Fruit fly (Drosophila melanogaster) whole organism, embryonic: ENCODE results near the gene Sik2.

Source experiments
- Bdp1 ChIP-seq: fragments of 200-800 bp; sonication (Bioruptor generic); optimal IDR thresholded peaks from 3 replicates; lab custom pipeline; 2016; ENCODE audit warnings: missing biosample characterization, missing genetic modification characterization
- C15 ChIP-seq: fragments of 200-800 bp; sonication (Bioruptor generic); IDR thresholded peaks from 3 replicates; pipeline ENCODE4 v1.3.6; 2022; ENCODE audit warnings: missing biosample characterization, missing genetic modification characterization
- CG10209 ChIP-seq: fragments of 200-800 bp; sonication (Bioruptor generic); optimal IDR thresholded peaks from 3 replicates; lab custom pipeline; 2017; ENCODE audit warnings: missing biosample characterization, mild to moderate bottlenecking, missing genetic modification characterization, missing genetic modification reagents
- CG11456 ChIP-seq: fragments of 200-800 bp; sonication (Bioruptor generic); IDR thresholded peaks from 3 replicates; pipeline ENCODE4 v1.3.6; 2022; ENCODE audit warnings: missing biosample characterization, missing genetic modification characterization
- CG12659 ChIP-seq: fragments of 200-800 bp; sonication (Bioruptor generic); optimal IDR thresholded peaks from 3 replicates; lab custom pipeline; 2017; ENCODE audit warnings: mild to moderate bottlenecking, missing biosample characterization, missing genetic modification reagents, missing genetic modification characterization
- CG14860 ChIP-seq: fragments of 200-800 bp; sonication (Bioruptor generic); IDR thresholded peaks from 3 replicates; pipeline ENCODE4 v1.3.6; 2022; ENCODE audit warnings: missing biosample characterization, missing genetic modification characterization; ENCODE audit not compliant: partially characterized antibody
- CG15073 ChIP-seq: fragments of 200-800 bp; sonication (Bioruptor generic); optimal IDR thresholded peaks from 2 replicates; lab custom pipeline; 2016; ENCODE audit warnings: missing biosample characterization, missing genetic modification characterization
- CG17385 ChIP-seq: fragments of 200-800 bp; sonication (Bioruptor generic); optimal IDR thresholded peaks from 3 replicates; lab custom pipeline; 2018; ENCODE audit warnings: missing biosample characterization, mild to moderate bottlenecking, missing genetic modification characterization
- CG17568 ChIP-seq: fragments of 200-800 bp; sonication (Bioruptor generic); optimal IDR thresholded peaks from 2 replicates; lab custom pipeline; 2018; ENCODE audit warnings: missing biosample characterization, mild to moderate bottlenecking, missing genetic modification characterization, moderate library complexity
- CG18764 ChIP-seq: fragments of 200-800 bp; sonication (Bioruptor generic); optimal IDR thresholded peaks from 3 replicates; lab custom pipeline; 2016; ENCODE audit warnings: missing biosample characterization, missing genetic modification characterization
- CG32767 ChIP-seq: fragments of 200-800 bp; sonication (Bioruptor generic); IDR thresholded peaks from 2 replicates; pipeline ENCODE4 v1.3.6; 2022; ENCODE audit warnings: missing biosample characterization, missing genetic modification characterization
- CG3281 ChIP-seq: fragments of 200-800 bp; sonication (Bioruptor generic); optimal IDR thresholded peaks from 3 replicates; lab custom pipeline; 2017; ENCODE audit warnings: missing biosample characterization, mild to moderate bottlenecking, missing genetic modification characterization
- CG33213 ChIP-seq: fragments of 200-800 bp; sonication (Bioruptor generic); optimal IDR thresholded peaks from 3 replicates; lab custom pipeline; 2016; ENCODE audit warnings: missing biosample characterization, missing genetic modification characterization
- CG34224 ChIP-seq: fragments of 200-800 bp; sonication (Bioruptor generic); IDR thresholded peaks from 3 replicates; pipeline ENCODE4 v1.3.6; 2022; ENCODE audit warnings: missing biosample characterization, missing genetic modification characterization; ENCODE audit not compliant: partially characterized antibody
- CG3726 ChIP-seq: fragments of 200-800 bp; sonication (Bioruptor generic); IDR thresholded peaks from 3 replicates; pipeline ENCODE4, ENCODE4 v1.3.6; 2022; ENCODE audit warnings: missing biosample characterization, missing genetic modification characterization
- CG3847 ChIP-seq: fragments of 200-800 bp; sonication (Bioruptor generic); IDR thresholded peaks from 2 replicates; pipeline ENCODE4 v1.3.6; 2022; ENCODE audit warnings: missing biosample characterization, missing genetic modification characterization
- CG43689 ChIP-seq: fragments of 200-800 bp; sonication (Bioruptor generic); IDR thresholded peaks from 2 replicates; pipeline ENCODE4 v1.3.6; 2022; ENCODE audit warnings: missing biosample characterization, missing genetic modification characterization
- CG6254 ChIP-seq: fragments of 200-800 bp; sonication (Bioruptor generic); optimal IDR thresholded peaks from 3 replicates; lab custom pipeline; 2017; ENCODE audit warnings: mild to moderate bottlenecking, missing biosample characterization, missing genetic modification reagents, missing genetic modification characterization
- CG6689 ChIP-seq: fragments of 200-800 bp; sonication (Bioruptor generic); IDR thresholded peaks from 2 replicates; pipeline ENCODE4 v1.3.6; 2022; ENCODE audit warnings: missing biosample characterization, missing genetic modification characterization
- CG8765 ChIP-seq: fragments of 200-800 bp; sonication (Bioruptor generic); IDR thresholded peaks from 2 replicates; pipeline ENCODE4 v1.3.6; 2022; ENCODE audit warnings: missing biosample characterization, missing genetic modification characterization
- CG9727 ChIP-seq: fragments of 200-800 bp; sonication (Bioruptor generic); optimal IDR thresholded peaks from 3 replicates; lab custom pipeline; 2017; ENCODE audit warnings: missing biosample characterization, mild to moderate bottlenecking, missing genetic modification characterization
- CG9932 ChIP-seq: fragments of 200-800 bp; sonication (Bioruptor generic); IDR thresholded peaks from 2 replicates; pipeline ENCODE4 v1.3.6; 2022; ENCODE audit warnings: missing biosample characterization, missing genetic modification characterization
- Doc2 ChIP-seq: fragments of 200-800 bp; sonication (Bioruptor generic); IDR thresholded peaks from 2 replicates; pipeline ENCODE4 v1.3.6; 2022; ENCODE audit warnings: missing biosample characterization, missing genetic modification characterization
- Drgx ChIP-seq: fragments of 200-800 bp; sonication (Bioruptor generic); IDR thresholded peaks from 2 replicates; pipeline ENCODE4 v1.3.6; 2022; ENCODE audit warnings: missing biosample characterization, missing genetic modification characterization
- Ets65A ChIP-seq: fragments of 200-800 bp; sonication (Bioruptor generic); peaks from one replicate; lab custom pipeline; 2016; ENCODE audit warnings: missing biosample characterization, missing genetic modification characterization
- Kr ChIP-seq: fragments of 200-800 bp; sonication (Bioruptor generic); optimal IDR thresholded peaks from 2 replicates; lab custom pipeline; 2017; ENCODE audit warnings: missing biosample characterization, mild to moderate bottlenecking, missing genetic modification characterization
- Lhr ChIP-seq: fragments of 200-800 bp; sonication (Bioruptor generic); optimal IDR thresholded peaks from 3 replicates; lab custom pipeline; 2017; ENCODE audit warnings: mild to moderate bottlenecking, missing biosample characterization, missing genetic modification reagents, missing genetic modification characterization
- Mad ChIP-seq: fragments of 200-800 bp; sonication (Bioruptor generic); optimal IDR thresholded peaks from 2 replicates; lab custom pipeline; 2016; ENCODE audit warnings: missing biosample characterization, missing genetic modification characterization
- ac ChIP-seq: fragments of 200-800 bp; sonication (Bioruptor generic); optimal IDR thresholded peaks from 3 replicates; lab custom pipeline; 2017; ENCODE audit warnings: missing biosample characterization, mild to moderate bottlenecking, missing genetic modification characterization
- amos ChIP-seq: fragments of 200-800 bp; sonication (Bioruptor generic); IDR thresholded peaks from 2 replicates; pipeline ENCODE4 v1.3.6; 2022; ENCODE audit warnings: missing biosample characterization, missing genetic modification characterization; ENCODE audit not compliant: partially characterized antibody
- cad ChIP-seq: fragments of >200 bp; optimal IDR thresholded peaks from 2 replicates; lab custom pipeline; 2017; ENCODE audit warnings: missing biosample characterization, missing genetic modification characterization
- chm ChIP-seq: fragments of 200-800 bp; sonication (Bioruptor generic); IDR thresholded peaks from 2 replicates; pipeline ENCODE4 v1.3.6; 2022; ENCODE audit warnings: missing biosample characterization, missing genetic modification characterization
- cwo ChIP-seq: fragments of 200-800 bp; sonication (Bioruptor generic); optimal IDR thresholded peaks from 3 replicates; lab custom pipeline; 2017; ENCODE audit warnings: missing biosample characterization, missing genetic modification characterization, mild to moderate bottlenecking, moderate library complexity, missing genetic modification reagents
- dmrt11E ChIP-seq: fragments of 200-800 bp; sonication (Bioruptor generic); optimal IDR thresholded peaks from 3 replicates; lab custom pipeline; 2018; ENCODE audit warnings: missing biosample characterization, mild to moderate bottlenecking, missing genetic modification characterization, moderate library complexity
- en ChIP-seq: fragments of 200-800 bp; sonication (Bioruptor generic); optimal IDR thresholded peaks from 2 replicates; lab custom pipeline; 2016; ENCODE audit warnings: missing biosample characterization, missing genetic modification characterization
- ham ChIP-seq: fragments of 200-800 bp; sonication (Bioruptor generic); IDR thresholded peaks from 2 replicates; pipeline ENCODE4 v1.3.6; 2022; ENCODE audit warnings: missing biosample characterization, missing genetic modification characterization
- hb ChIP-seq: fragments of 200-800 bp; sonication (Bioruptor generic); IDR thresholded peaks from 3 replicates; pipeline ENCODE4 v1.3.6; 2022; ENCODE audit warnings: missing biosample characterization, missing genetic modification characterization; ENCODE audit not compliant: partially characterized antibody
- insv ChIP-seq, 2 experiments: fragments of 200-800 bp; sonication (Bioruptor generic); optimal IDR thresholded peaks; 3 replicates each; lab custom pipeline; 2016 to 2018; ENCODE audit warnings: missing biosample characterization in 2 of 2, missing genetic modification characterization in 2 of 2
- pb ChIP-seq: fragments of 200-800 bp; sonication (Bioruptor generic); optimal IDR thresholded peaks from 3 replicates; lab custom pipeline; 2016; ENCODE audit warnings: missing biosample characterization, missing genetic modification characterization
- peb ChIP-seq: fragments of 200-800 bp; sonication (Bioruptor generic); IDR thresholded peaks from 2 replicates; pipeline ENCODE4 v1.3.6; 2022; ENCODE audit warnings: missing biosample characterization, missing genetic modification characterization
- pfk ChIP-seq: fragments of 200-800 bp; sonication (Bioruptor generic); optimal IDR thresholded peaks from 2 replicates; lab custom pipeline; 2018; ENCODE audit warnings: missing biosample characterization, mild to moderate bottlenecking, missing genetic modification characterization, moderate library complexity
- phol ChIP-seq: fragments of 200-800 bp; sonication (Bioruptor generic); optimal IDR thresholded peaks from 3 replicates; lab custom pipeline; 2018; ENCODE audit warnings: missing biosample characterization, mild to moderate bottlenecking, missing genetic modification characterization, moderate library complexity
- pros ChIP-seq: fragments of 200-800 bp; sonication (Bioruptor generic); optimal IDR thresholded peaks from 3 replicates; lab custom pipeline; 2019; ENCODE audit warnings: missing biosample characterization, mild to moderate bottlenecking, missing genetic modification characterization, moderate library complexity
- sd ChIP-seq: fragments of 200-800 bp; sonication (Bioruptor generic); optimal IDR thresholded peaks from 3 replicates; lab custom pipeline; 2018; ENCODE audit warnings: missing biosample characterization, mild to moderate bottlenecking, missing genetic modification characterization, moderate library complexity
- sens ChIP-seq: fragments of 200-800 bp; sonication (Bioruptor generic); peaks from one replicate; lab custom pipeline; 2016; ENCODE audit warnings: missing biosample characterization, missing genetic modification characterization
- sob ChIP-seq: fragments of 200-800 bp; sonication (Bioruptor generic); IDR thresholded peaks from 2 replicates; pipeline ENCODE4 v1.3.6; 2022; ENCODE audit warnings: missing biosample characterization, missing genetic modification characterization
- trem ChIP-seq: fragments of 200-800 bp; optimal IDR thresholded peaks from 3 replicates; lab custom pipeline; 2019; ENCODE audit warnings: missing biosample characterization, mild to moderate bottlenecking, missing genetic modification characterization, moderate library complexity
- trh ChIP-seq: fragments of 200-800 bp; sonication (Bioruptor generic); optimal IDR thresholded peaks from 2 replicates; lab custom pipeline; 2016; ENCODE audit warnings: missing biosample characterization, missing genetic modification characterization
- tx ChIP-seq: fragments of 200-800 bp; sonication (Bioruptor generic); optimal IDR thresholded peaks from 2 replicates; lab custom pipeline; 2016; ENCODE audit warnings: missing biosample characterization, missing genetic modification characterization
- zen2 ChIP-seq: fragments of 200-800 bp; sonication (Bioruptor generic); IDR thresholded peaks from 3 replicates; pipeline ENCODE4 v1.3.6; 2022; ENCODE audit warnings: missing biosample characterization, missing genetic modification characterization; ENCODE audit not compliant: partially characterized antibody

Gene Sik2

dm6 chrX:2041981-2042847 lies 19.5 kb downstream of the Sik2 start, which contains the start of the genes Actn and usp (continued):
- no peak for TF ChIP-seq CG3847 (GFP tag; lab: Robert Waterston, UW)
- TF ChIP-seq CG12659 (GFP tag; lab: Kevin White, UChicago) = peak; percentile 27
- no peak for TF ChIP-seq insv (GFP tag; optimal IDR thresholded peaks at IDR 0.05; lab: Kevin White, UChicago)
- no peak for TF ChIP-seq ham
- no peak for TF ChIP-seq CG11456 (GFP tag; lab: Robert Waterston, UW)
- no peak for TF ChIP-seq Kr
- TF ChIP-seq CG6254 (GFP tag; lab: Kevin White, UChicago) = no peak
- no peak for TF ChIP-seq CG14860 (GFP tag; lab: Robert Waterston, UW)
- peak; percentile 18 for TF ChIP-seq CG33213 (GFP tag; lab: Kevin White, UChicago)
- peak; percentile 49 for TF ChIP-seq Drgx
- TF ChIP-seq peb (GFP tag; lab: Robert Waterston, UW) = no peak
- TF ChIP-seq zen2 = no peak
- no peak for TF ChIP-seq CG18764 (GFP tag; lab: Kevin White, UChicago)
- TF ChIP-seq CG32767 = no peak
- TF ChIP-seq CG10209 (GFP tag; lab: Kevin White, UChicago) = no peak
- no peak for TF ChIP-seq CG43689 (GFP tag; lab: Robert Waterston, UW)
- peak; percentile 56 for TF ChIP-seq trem (tag; lab: Kevin White, UChicago)
- no peak for TF ChIP-seq trh (GFP tag; lab: Kevin White, UChicago)
- TF ChIP-seq Mad = no peak
- TF ChIP-seq Bdp1 (GFP tag; lab: Kevin White, UChicago) = no peak
- TF ChIP-seq Ets65A (GFP tag; lab: Kevin White, UChicago) = no peak
- no peak for TF ChIP-seq chm (GFP tag; lab: Robert Waterston, UW)
- peak; percentile 16; the same call in 1 of the 2 replicates for TF ChIP-seq CG9932 (GFP tag; lab: Robert Waterston, UW)
- TF ChIP-seq pros (GFP tag; lab: Kevin White, UChicago) = no peak
- peak; percentile 16 for TF ChIP-seq dmrt11E
- no peak for TF ChIP-seq CG15073 (GFP tag; lab: Kevin White, UChicago)
- TF ChIP-seq pfk (GFP tag; lab: Kevin White, UChicago) = no peak
- peak; percentile 59 for TF ChIP-seq Lhr (GFP tag; lab: Kevin White, UChicago)
- TF ChIP-seq CG8765 = no peak
- no peak for TF ChIP-seq hb (GFP tag; lab: Robert Waterston, UW)
- TF ChIP-seq en (GFP tag; lab: Kevin White, UChicago) = no peak
- peak; percentile 86 for TF ChIP-seq sens (GFP tag; lab: Kevin White, UChicago)
- no peak; the same call in 2 of the 3 replicates for TF ChIP-seq CG34224 (GFP tag; lab: Robert Waterston, UW)
- no peak for TF ChIP-seq CG3726
- TF ChIP-seq C15 = no peak
- peak; percentile 10; the same call in 1 of the 2 replicates for TF ChIP-seq amos
- no peak for TF ChIP-seq CG3281 (GFP tag; lab: Kevin White, UChicago)
- no peak for TF ChIP-seq ac (GFP tag; lab: Kevin White, UChicago)
- TF ChIP-seq cwo (GFP tag; lab: Kevin White, UChicago) = no peak
- TF ChIP-seq CG6689 (GFP tag; lab: Robert Waterston, UW) = no peak
- TF ChIP-seq pb = no peak
- TF ChIP-seq CG9727 (GFP tag; lab: Kevin White, UChicago) = no peak
- TF ChIP-seq Doc2 (GFP tag; lab: Robert Waterston, UW) = no peak
- TF ChIP-seq tx (GFP tag; lab: Kevin White, UChicago) = no peak
- TF ChIP-seq cad (GFP tag; lab: Kevin White, UChicago) = no peak
- TF ChIP-seq phol (tag; lab: Kevin White, UChicago) = peak; percentile 75
- peak; percentile 22; the same call in 1 of the 2 replicates for TF ChIP-seq sob (GFP tag; lab: Robert Waterston, UW)
- no peak for TF ChIP-seq CG17568 (GFP tag; lab: Kevin White, UChicago)
- TF ChIP-seq CG17385 (GFP tag; lab: Kevin White, UChicago) = peak; percentile 89
- no peak for TF ChIP-seq sd
